Worm (Caenorhabditis elegans) whole organism, late embryonic: ENCODE results near the gene M02E1.3.

Experiments used
- C08G9.2 ChIP-seq: sonication (generic microtip); optimal IDR thresholded peaks from 2 replicates; lab custom pipeline; 2016; ENCODE audit warnings: mild to moderate bottlenecking, missing genetic modification characterization, moderate library complexity, missing compliant biosample characterization
- C38D4.7 ChIP-seq: fragments of 200-800 bp; sonication (Bioruptor generic); optimal IDR thresholded peaks from 2 replicates; lab custom pipeline; 2018; ENCODE audit warnings: mild to moderate bottlenecking, missing genetic modification characterization, moderate library complexity, missing compliant biosample characterization
- F13H6.1 ChIP-seq: sonication (generic microtip); optimal IDR thresholded peaks from 2 replicates; lab custom pipeline; 2016; ENCODE audit warnings: missing genetic modification characterization, missing compliant biosample characterization
- K09A11.1 ChIP-seq: sonication (generic microtip); optimal IDR thresholded peaks from 2 replicates; lab custom pipeline; 2017; ENCODE audit warnings: antibody characterized with exemption, mild to moderate bottlenecking, missing genetic modification characterization, missing compliant biosample characterization; ENCODE audit not compliant: insufficient read depth
- T23F11.4 ChIP-seq: fragments of 200-800 bp; sonication (Bioruptor generic); optimal IDR thresholded peaks from 2 replicates; lab custom pipeline; 2018; ENCODE audit warnings: mild to moderate bottlenecking, missing genetic modification characterization, missing compliant biosample characterization
- ama-1 ChIP-seq: fragments of 150-350 bp; optimal IDR thresholded peaks from 2 replicates; lab custom pipeline; 2014
- ceh-14 ChIP-seq: sonication (generic microtip); optimal IDR thresholded peaks from 2 replicates; lab custom pipeline; 2016; ENCODE audit warnings: missing genotype, missing genetic modification characterization, missing compliant biosample characterization
- ceh-18 ChIP-seq: sonication (generic microtip); optimal IDR thresholded peaks from 2 replicates; lab custom pipeline; 2016; ENCODE audit warnings: missing genetic modification characterization, missing compliant biosample characterization
- ceh-2 ChIP-seq: sonication (generic microtip); optimal IDR thresholded peaks from 2 replicates; lab custom pipeline; 2016; ENCODE audit warnings: missing genotype, missing genetic modification characterization, missing compliant biosample characterization
- ceh-22 ChIP-seq: sonication (generic microtip); optimal IDR thresholded peaks from 2 replicates; lab custom pipeline; 2017; ENCODE audit warnings: missing biosample characterization, missing genetic modification characterization
- ceh-24 ChIP-seq: sonication (generic microtip); optimal IDR thresholded peaks from 2 replicates; lab custom pipeline; 2016; ENCODE audit warnings: mild to moderate bottlenecking, missing genetic modification characterization, missing compliant biosample characterization
- ceh-31 ChIP-seq: sonication (generic microtip); optimal IDR thresholded peaks from 2 replicates; lab custom pipeline; 2016; ENCODE audit warnings: missing genetic modification characterization, missing compliant biosample characterization
- ceh-45 ChIP-seq: fragments of 200-800 bp; sonication (Bioruptor generic); IDR thresholded peaks from 2 replicates; pipeline ENCODE4 v1.3.6; 2022; ENCODE audit warnings: missing genetic modification reagents, missing genetic modification characterization, missing compliant biosample characterization
- ceh-48 ChIP-seq: sonication (generic microtip); optimal IDR thresholded peaks from 2 replicates; lab custom pipeline; 2016; ENCODE audit warnings: missing genetic modification characterization, inconsistent platforms, missing compliant biosample characterization
- ceh-9 ChIP-seq: sonication (generic microtip); optimal IDR thresholded peaks from 2 replicates; lab custom pipeline; 2016; ENCODE audit warnings: mild to moderate bottlenecking, missing genetic modification characterization, inconsistent platforms, missing compliant biosample characterization
- dmd-4 ChIP-seq: sonication (generic microtip); optimal IDR thresholded peaks from 2 replicates; lab custom pipeline; 2016; ENCODE audit warnings: borderline replicate concordance, missing genetic modification characterization, missing compliant biosample characterization
- elt-2 ChIP-seq: sonication (generic microtip); optimal IDR thresholded peaks from 2 replicates; lab custom pipeline; 2016; ENCODE audit warnings: missing genetic modification reagents, missing genetic modification characterization, missing compliant biosample characterization
- ets-4 ChIP-seq: sonication (generic microtip); optimal IDR thresholded peaks from 2 replicates; lab custom pipeline; 2016; ENCODE audit warnings: missing genetic modification characterization, missing compliant biosample characterization
- fax-1 ChIP-seq: sonication (generic microtip); optimal IDR thresholded peaks from 2 replicates; lab custom pipeline; 2016; ENCODE audit warnings: missing genotype, missing genetic modification characterization, missing compliant biosample characterization
- fkh-10 ChIP-seq: fragments of 150-350 bp; optimal IDR thresholded peaks from 2 replicates; lab custom pipeline; 2014; ENCODE audit warnings: missing biosample characterization, missing genetic modification reagents, missing genetic modification characterization
- hlh-13 ChIP-seq: fragments of 200-800 bp; sonication (Bioruptor generic); optimal IDR thresholded peaks from 2 replicates; lab custom pipeline; 2018; ENCODE audit warnings: mild to moderate bottlenecking, missing genetic modification characterization, missing compliant biosample characterization
- hlh-30 ChIP-seq: sonication (generic microtip); optimal IDR thresholded peaks from 2 replicates; lab custom pipeline; 2017; ENCODE audit warnings: antibody characterized with exemption, missing genetic modification characterization, missing compliant biosample characterization; ENCODE audit not compliant: insufficient read depth
- hlh-6 ChIP-seq: sonication (generic microtip); optimal IDR thresholded peaks from 2 replicates; lab custom pipeline; 2016; ENCODE audit warnings: missing genotype, missing genetic modification characterization, missing compliant biosample characterization
- lim-6 ChIP-seq: sonication (generic microtip); optimal IDR thresholded peaks from 2 replicates; lab custom pipeline; 2016; ENCODE audit warnings: missing genetic modification characterization, missing compliant biosample characterization
- madf-2 ChIP-seq: sonication (generic microtip); optimal IDR thresholded peaks from 2 replicates; lab custom pipeline; 2017; ENCODE audit warnings: missing genetic modification characterization, missing compliant biosample characterization
- mec-3 ChIP-seq: sonication (generic microtip); optimal IDR thresholded peaks from 2 replicates; lab custom pipeline; 2016; ENCODE audit warnings: borderline replicate concordance, missing genetic modification characterization, missing compliant biosample characterization
- nfya-1 ChIP-seq: sonication (generic microtip); optimal IDR thresholded peaks from 2 replicates; lab custom pipeline; 2017; ENCODE audit warnings: missing genetic modification characterization, mild to moderate bottlenecking, missing compliant biosample characterization, antibody characterized with exemption, moderate library complexity
- nhr-11 ChIP-seq: fragments of 150-350 bp; optimal IDR thresholded peaks from 2 replicates; lab custom pipeline; 2014; ENCODE audit warnings: missing biosample characterization, missing genetic modification characterization
- nhr-232 ChIP-seq: sonication (generic microtip); optimal IDR thresholded peaks from 2 replicates; lab custom pipeline; 2016; ENCODE audit warnings: missing genetic modification characterization, missing compliant biosample characterization
- odd-2 ChIP-seq: sonication (generic microtip); optimal IDR thresholded peaks from 2 replicates; lab custom pipeline; 2017; ENCODE audit warnings: antibody characterized with exemption, mild to moderate bottlenecking, missing genetic modification characterization, missing compliant biosample characterization
- pag-3 ChIP-seq: sonication (generic microtip); optimal IDR thresholded peaks from 2 replicates; lab custom pipeline; 2016; ENCODE audit warnings: missing compliant biosample characterization, missing genetic modification characterization, borderline replicate concordance
- pat-9 ChIP-seq: fragments of 200-800 bp; sonication (Bioruptor generic); optimal IDR thresholded peaks from 2 replicates; lab custom pipeline; 2018; ENCODE audit warnings: mild to moderate bottlenecking, missing genetic modification characterization, moderate library complexity, missing compliant biosample characterization
- pha-2 ChIP-seq: sonication (generic microtip); optimal IDR thresholded peaks from 2 replicates; lab custom pipeline; 2017; ENCODE audit warnings: mild to moderate bottlenecking, missing genetic modification characterization, missing compliant biosample characterization
- pqm-1 ChIP-seq: sonication (generic microtip); optimal IDR thresholded peaks from 2 replicates; lab custom pipeline; 2016; ENCODE audit warnings: missing genetic modification characterization, missing compliant biosample characterization
- sox-2 ChIP-seq: fragments of 200-800 bp; sonication (Bioruptor generic); IDR thresholded peaks from 2 replicates; pipeline ENCODE4 v1.3.6; 2022; ENCODE audit warnings: missing genetic modification reagents, missing genetic modification characterization, missing compliant biosample characterization
- tbx-2 ChIP-seq: sonication (generic microtip); optimal IDR thresholded peaks from 2 replicates; lab custom pipeline; 2016; ENCODE audit warnings: missing genetic modification characterization, missing compliant biosample characterization
- tbx-7 ChIP-seq: sonication (generic microtip); optimal IDR thresholded peaks from 2 replicates; lab custom pipeline; 2016; ENCODE audit warnings: missing genotype, missing genetic modification characterization, missing compliant biosample characterization
- ttx-3 ChIP-seq: sonication (generic microtip); optimal IDR thresholded peaks from 2 replicates; lab custom pipeline; 2016; ENCODE audit warnings: missing genetic modification reagents, missing genetic modification characterization, missing compliant biosample characterization
- unc-42 ChIP-seq: sonication (generic microtip); optimal IDR thresholded peaks from 2 replicates; lab custom pipeline; 2016; ENCODE audit warnings: missing genotype, missing genetic modification characterization, missing compliant biosample characterization
- zip-5 ChIP-seq: sonication (generic microtip); optimal IDR thresholded peaks from 2 replicates; lab custom pipeline; 2016; ENCODE audit warnings: missing genetic modification characterization, missing compliant biosample characterization

Gene M02E1.3

ce11 chrX:312238-312637 is 10.1 kb upstream of the M02E1.3 start:
- TF ChIP-seq ceh-31 (no peak), hlh-13 (no peak), ceh-22 (tag; lab: Kevin White, UChicago) (no peak), T23F11.4 (GFP tag; lab: Kevin White, UChicago) (no peak), madf-2 (no peak), pag-3 (no peak)

DNA sequence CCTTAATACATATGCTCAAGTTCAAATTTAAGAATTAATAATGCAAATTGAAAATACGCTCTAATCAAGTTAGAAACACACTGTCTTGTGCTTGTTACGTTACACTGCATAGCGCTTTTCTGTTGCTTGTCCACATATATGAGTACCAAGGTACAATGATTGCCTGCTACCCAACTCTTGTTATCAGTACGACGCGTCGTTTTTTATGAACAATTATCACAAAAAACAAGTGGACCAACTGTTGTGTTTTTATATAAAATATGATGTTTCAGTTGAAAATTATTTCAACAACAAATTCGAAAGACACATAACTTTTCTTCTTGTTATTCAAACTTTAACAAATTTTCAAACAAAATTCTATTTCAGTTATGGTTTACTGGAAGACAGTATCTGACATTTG is 9.4 kb upstream of the M02E1.3 start, which contains the start of gene M02E1.4:
Gene M02E1.4 (plus strand): TSS at position 367 of the 400 bp plus-strand sequence.
- no peak for TF ChIP-seq ceh-45 (GFP tag; lab: Robert Waterston, UW)
- no peak for TF ChIP-seq pat-9
- no peak for TF ChIP-seq hlh-30 (tag; lab: Kevin White, UChicago)
- TF ChIP-seq ama-1 (lab: Kevin White, UChicago) = no peak
- TF ChIP-seq ttx-3 = no peak
- TF ChIP-seq F13H6.1 (tag; lab: Kevin White, UChicago) = no peak
- no peak for TF ChIP-seq ceh-22 (tag; lab: Kevin White, UChicago)
- no peak for TF ChIP-seq zip-5 (tag; lab: Kevin White, UChicago)
- no peak for TF ChIP-seq K09A11.1 (tag; lab: Kevin White, UChicago)
- no peak for TF ChIP-seq pqm-1 (tag; lab: Kevin White, UChicago)
- TF ChIP-seq fkh-10 = no peak

DNA sequence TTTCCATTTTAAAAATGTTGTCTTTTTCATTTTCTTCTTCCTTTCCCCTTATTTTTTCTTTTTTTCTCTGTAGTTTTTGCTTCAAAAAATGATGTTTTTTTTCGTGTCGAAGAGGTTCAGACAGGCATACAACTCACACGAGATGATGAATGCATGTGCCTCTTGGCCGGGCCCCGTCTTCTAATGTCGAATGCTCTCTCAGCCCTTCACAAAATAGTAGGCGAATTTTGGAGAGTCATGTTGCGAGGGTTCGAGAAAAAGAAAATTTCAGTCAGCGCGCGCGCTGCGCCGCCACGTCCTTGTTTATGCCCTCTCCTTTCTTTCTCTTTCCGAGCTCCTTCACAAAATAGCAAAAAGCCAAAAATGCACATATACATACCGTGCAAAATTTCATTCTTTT is 1.7 kb downstream of the M02E1.3 start:
- TF ChIP-seq ceh-14 (tag; lab: Kevin White, UChicago) = peak; percentile 48
- TF ChIP-seq ceh-31 = peak; percentile 45
- TF ChIP-seq elt-2 (tag; lab: Kevin White, UChicago) = no peak
- no peak for TF ChIP-seq C38D4.7 (GFP tag; lab: Kevin White, UChicago)
- no peak for TF ChIP-seq ceh-22 (tag; lab: Kevin White, UChicago)
- peak; percentile 50 for TF ChIP-seq nfya-1 (tag; lab: Kevin White, UChicago)
- TF ChIP-seq fkh-10 = no peak
- TF ChIP-seq unc-42 (tag; lab: Kevin White, UChicago) = peak; percentile 32
- TF ChIP-seq C08G9.2 (tag; lab: Kevin White, UChicago) = no peak
- no peak for TF ChIP-seq ceh-9
- no peak for TF ChIP-seq hlh-6 (tag; lab: Kevin White, UChicago)
- TF ChIP-seq ceh-18 (tag; lab: Kevin White, UChicago) = peak; percentile 45
- no peak for TF ChIP-seq ceh-2 (tag; lab: Kevin White, UChicago)
- no peak for TF ChIP-seq ceh-45 (GFP tag; lab: Robert Waterston, UW)
- TF ChIP-seq tbx-7 (tag; lab: Kevin White, UChicago) = no peak
- TF ChIP-seq ets-4 (tag; lab: Kevin White, UChicago) = no peak
- no peak for TF ChIP-seq pat-9
- TF ChIP-seq hlh-30 (tag; lab: Kevin White, UChicago) = peak; percentile 39
- no peak for TF ChIP-seq nhr-11
- TF ChIP-seq fax-1 = no peak
- no peak for TF ChIP-seq ceh-24 (tag; lab: Kevin White, UChicago)
- no peak for TF ChIP-seq lim-6 (tag; lab: Kevin White, UChicago)
- no peak for TF ChIP-seq dmd-4
- TF ChIP-seq tbx-2 (tag; lab: Kevin White, UChicago) = peak; percentile 18
- TF ChIP-seq nhr-232 (tag; lab: Kevin White, UChicago) = no peak
- no peak for TF ChIP-seq odd-2 (tag; lab: Kevin White, UChicago)

ce11 chrX:325597-326161 is 3.4 kb downstream of the M02E1.3 start, which contains the start of gene M02E1.1:
TSS of gene M02E1.1 (plus strand) at chrX:326111.
- TF ChIP-seq pha-2 (tag; lab: Kevin White, UChicago) (no peak), C08G9.2 (tag; lab: Kevin White, UChicago) (no peak), ets-4 (tag; lab: Kevin White, UChicago) (no peak), mec-3 (no peak), ceh-48 (tag; lab: Kevin White, UChicago) (peak; percentile 88), sox-2 (no peak)
